Worm (Caenorhabditis elegans) whole organism, young adult: Measurements from ENCODE around the gene C02F5.5.
A peak's percentile ranks its signal among the peaks of the same experiment; 100 is the strongest.

Source experiments
- B0035.1 ChIP-seq: sonication (generic microtip); optimal IDR thresholded peaks from 2 replicates; lab custom pipeline; 2016; ENCODE audit warnings: missing genetic modification characterization, mild to moderate bottlenecking, missing compliant biosample characterization, missing genotype, missing genetic modification reagents
- C17E4.6 ChIP-seq: fragments of 200-800 bp; sonication (Bioruptor generic); IDR thresholded peaks from 2 replicates; pipeline ENCODE4 v1.3.6; 2022; ENCODE audit warnings: missing genetic modification reagents, missing genetic modification characterization, missing compliant biosample characterization
- F10E7.11 ChIP-seq: sonication (generic microtip); optimal IDR thresholded peaks from 2 replicates; lab custom pipeline; 2017; ENCODE audit warnings: mild to moderate bottlenecking, missing genetic modification characterization, moderate library complexity, missing compliant biosample characterization
- F23B12.7 ChIP-seq: sonication (generic microtip); optimal IDR thresholded peaks from 2 replicates; lab custom pipeline; 2017; ENCODE audit warnings: missing genetic modification characterization, mild to moderate bottlenecking, missing compliant biosample characterization, antibody characterized with exemption, moderate library complexity; ENCODE audit not compliant: insufficient read depth
- F39B2.1 ChIP-seq: fragments of 200-800 bp; sonication (Bioruptor generic); IDR thresholded peaks from 2 replicates; pipeline ENCODE4 v1.3.6; 2022; ENCODE audit warnings: missing genetic modification reagents, missing genetic modification characterization, missing compliant biosample characterization
- F49E8.2 ChIP-seq: sonication (generic microtip); optimal IDR thresholded peaks from 3 replicates; lab custom pipeline; 2017; ENCODE audit warnings: missing genetic modification characterization, mild to moderate bottlenecking, missing compliant biosample characterization, antibody characterized with exemption, moderate library complexity; ENCODE audit not compliant: insufficient read depth
- T07F8.4 ChIP-seq: sonication (generic microtip); optimal IDR thresholded peaks from 2 replicates; lab custom pipeline; 2016; ENCODE audit warnings: mild to moderate bottlenecking, missing genetic modification characterization, moderate library complexity, missing compliant biosample characterization
- Y79H2A.3 ChIP-seq: fragments of 200-800 bp; sonication (Bioruptor generic); conservative IDR thresholded peaks from 2 replicates; pipeline ENCODE4 v1.3.6; 2022; ENCODE audit warnings: missing genetic modification reagents, missing genetic modification characterization, missing compliant biosample characterization
- ZK185.1 ChIP-seq: sonication (generic microtip); optimal IDR thresholded peaks from 2 replicates; lab custom pipeline; 2016; ENCODE audit warnings: mild to moderate bottlenecking, missing genetic modification characterization, missing compliant biosample characterization; ENCODE audit not compliant: poor library complexity, severe bottlenecking
- ama-1 ChIP-seq, 3 experiments: fragments of 150-350 bp in 1 of 3; sonication (generic microtip) in 2 of 3; optimal IDR thresholded peaks; 2 replicates each; lab custom pipeline; 2014 to 2018; ENCODE audit warnings: missing biosample characterization in 2 of 3, missing genetic modification characterization in 2 of 3, missing genetic modification reagents in 2 of 3
- aptf-2 ChIP-seq: fragments of 200-800 bp; sonication (Bioruptor generic); conservative IDR thresholded peaks from 2 replicates; pipeline ENCODE4 v1.3.6; 2022; ENCODE audit warnings: missing genetic modification reagents, missing genetic modification characterization, missing compliant biosample characterization
- aptf-3 ChIP-seq: fragments of 200-800 bp; sonication (Bioruptor generic); IDR thresholded peaks from 2 replicates; pipeline ENCODE4 v1.3.6; 2022; ENCODE audit warnings: missing genetic modification characterization, missing compliant biosample characterization
- attf-5 ChIP-seq: fragments of 200-800 bp; sonication (Bioruptor generic); optimal IDR thresholded peaks from 2 replicates; lab custom pipeline; 2018; ENCODE audit warnings: mild to moderate bottlenecking, missing genetic modification characterization, missing compliant biosample characterization
- attf-6 ChIP-seq: fragments of 200-800 bp; sonication (Bioruptor generic); IDR thresholded peaks from 2 replicates; pipeline ENCODE4 v1.3.6; 2022; ENCODE audit warnings: missing genetic modification reagents, missing genetic modification characterization, missing compliant biosample characterization
- cebp-1 ChIP-seq, 2 experiments: fragments of 200-800 bp in 1 of 2; sonication (Bioruptor generic) in 1 of 2; sonication (generic microtip) in 1 of 2; IDR thresholded peaks in 1 of 2; optimal IDR thresholded peaks in 1 of 2; 2 replicates each; pipeline versions ENCODE4 v1.3.6 to Lab custom; 2017 to 2022; ENCODE audit warnings: missing compliant biosample characterization in 2 of 2, missing genetic modification characterization in 2 of 2, mild to moderate bottlenecking in 1 of 2, missing genetic modification reagents in 1 of 2, moderate library complexity in 1 of 2
- ceh-40 ChIP-seq: fragments of 200-800 bp; sonication (Bioruptor generic); IDR thresholded peaks from 2 replicates; pipeline ENCODE4 v1.3.6; 2022; ENCODE audit warnings: missing genetic modification characterization, missing compliant biosample characterization
- chd-7 ChIP-seq: sonication (generic microtip); optimal IDR thresholded peaks from 2 replicates; lab custom pipeline; 2016; ENCODE audit warnings: mild to moderate bottlenecking, missing genetic modification characterization, moderate library complexity, missing compliant biosample characterization
- die-1 ChIP-seq: sonication (generic microtip); optimal IDR thresholded peaks from 2 replicates; lab custom pipeline; 2016; ENCODE audit warnings: missing genotype, mild to moderate bottlenecking, missing genetic modification characterization, missing compliant biosample characterization
- egl-44 ChIP-seq: fragments of 200-800 bp; sonication (Bioruptor generic); IDR thresholded peaks from 2 replicates; pipeline ENCODE4 v1.3.6; 2022; ENCODE audit warnings: missing genetic modification reagents, missing genetic modification characterization, missing compliant biosample characterization
- hlh-12 ChIP-seq: sonication (generic microtip); optimal IDR thresholded peaks from 2 replicates; lab custom pipeline; 2016; ENCODE audit warnings: missing genetic modification characterization, missing compliant biosample characterization
- hmg-1.2 ChIP-seq: fragments of 200-800 bp; sonication (Bioruptor generic); IDR thresholded peaks from 2 replicates; pipeline ENCODE4 v1.3.6; 2022; ENCODE audit warnings: missing genetic modification reagents, missing genetic modification characterization, missing compliant biosample characterization
- hsf-1 ChIP-seq: fragments of 200-800 bp; sonication (Bioruptor generic); IDR thresholded peaks from 2 replicates; pipeline ENCODE4 v1.3.6; 2022; ENCODE audit warnings: missing genetic modification reagents, missing genetic modification characterization, missing compliant biosample characterization
- let-607 ChIP-seq, 2 experiments: fragments of 200-800 bp in 1 of 2; sonication (Bioruptor generic) in 1 of 2; sonication (generic microtip) in 1 of 2; optimal IDR thresholded peaks; 2 replicates each; lab custom pipeline; 2016 to 2018; ENCODE audit warnings: mild to moderate bottlenecking in 2 of 2, missing compliant biosample characterization in 2 of 2, missing genetic modification characterization in 2 of 2, moderate library complexity in 2 of 2, missing genotype in 1 of 2
- lin-40 ChIP-seq: sonication (generic microtip); optimal IDR thresholded peaks from 2 replicates; lab custom pipeline; 2016; ENCODE audit warnings: missing genetic modification characterization, mild to moderate bottlenecking, missing compliant biosample characterization, missing genotype, missing genetic modification reagents
- lin-54 ChIP-seq: fragments of 200-800 bp; sonication (Bioruptor generic); optimal IDR thresholded peaks from 2 replicates; lab custom pipeline; 2018; ENCODE audit warnings: mild to moderate bottlenecking, missing genetic modification characterization, missing compliant biosample characterization
- madf-10 ChIP-seq: sonication (generic microtip); optimal IDR thresholded peaks from 2 replicates; lab custom pipeline; 2016; ENCODE audit warnings: mild to moderate bottlenecking, missing genetic modification characterization, missing compliant biosample characterization
- nhr-90 ChIP-seq: sonication (generic microtip); optimal IDR thresholded peaks from 2 replicates; lab custom pipeline; 2016; ENCODE audit warnings: missing genotype, mild to moderate bottlenecking, missing genetic modification characterization, missing compliant biosample characterization
- rec-8 ChIP-seq, 2 experiments: sonication (generic microtip); optimal IDR thresholded peaks; 2 replicates each; lab custom pipeline; 2016; ENCODE audit warnings: mild to moderate bottlenecking in 2 of 2, missing genetic modification characterization in 2 of 2, missing genetic modification reagents in 2 of 2, missing genotype in 2 of 2, missing biosample characterization in 1 of 2, missing compliant biosample characterization in 1 of 2, moderate library complexity in 1 of 2
- rpc-1 ChIP-seq, 2 experiments: fragments of 150-350 bp in 1 of 2; sonication (generic microtip) in 1 of 2; optimal IDR thresholded peaks; 2 replicates each; lab custom pipeline; 2014 to 2018; ENCODE audit warnings: missing biosample characterization in 1 of 2, missing genetic modification characterization in 1 of 2, missing genetic modification reagents in 1 of 2, missing genotype in 1 of 2
- snpc-1.1 ChIP-seq: sonication (generic microtip); optimal IDR thresholded peaks from 2 replicates; lab custom pipeline; 2017; ENCODE audit warnings: missing genetic modification characterization, mild to moderate bottlenecking, missing compliant biosample characterization, antibody characterized with exemption, moderate library complexity, missing genotype, missing genetic modification reagents; ENCODE audit not compliant: insufficient read depth
- snpc-3.4 ChIP-seq: sonication (generic microtip); optimal IDR thresholded peaks from 2 replicates; lab custom pipeline; 2017; ENCODE audit warnings: missing genetic modification characterization, mild to moderate bottlenecking, missing compliant biosample characterization, antibody characterized with exemption, moderate library complexity, missing genotype, missing genetic modification reagents
- sptf-2 ChIP-seq: fragments of 200-800 bp; sonication (Bioruptor generic); optimal IDR thresholded peaks from 2 replicates; lab custom pipeline; 2018; ENCODE audit warnings: mild to moderate bottlenecking, missing genetic modification characterization, missing compliant biosample characterization
- zim-3 ChIP-seq: sonication (generic microtip); optimal IDR thresholded peaks from 2 replicates; lab custom pipeline; 2017; ENCODE audit warnings: mild to moderate bottlenecking, missing genetic modification characterization, moderate library complexity, missing compliant biosample characterization
- ztf-22 ChIP-seq: fragments of 200-800 bp; sonication (Bioruptor generic); optimal IDR thresholded peaks from 2 replicates; lab custom pipeline; 2018; ENCODE audit warnings: mild to moderate bottlenecking, missing genetic modification characterization, moderate library complexity, missing compliant biosample characterization
- ztf-26 ChIP-seq: sonication (generic microtip); optimal IDR thresholded peaks from 2 replicates; lab custom pipeline; 2017; ENCODE audit warnings: missing genetic modification characterization, missing compliant biosample characterization

Gene C02F5.5

DNA sequence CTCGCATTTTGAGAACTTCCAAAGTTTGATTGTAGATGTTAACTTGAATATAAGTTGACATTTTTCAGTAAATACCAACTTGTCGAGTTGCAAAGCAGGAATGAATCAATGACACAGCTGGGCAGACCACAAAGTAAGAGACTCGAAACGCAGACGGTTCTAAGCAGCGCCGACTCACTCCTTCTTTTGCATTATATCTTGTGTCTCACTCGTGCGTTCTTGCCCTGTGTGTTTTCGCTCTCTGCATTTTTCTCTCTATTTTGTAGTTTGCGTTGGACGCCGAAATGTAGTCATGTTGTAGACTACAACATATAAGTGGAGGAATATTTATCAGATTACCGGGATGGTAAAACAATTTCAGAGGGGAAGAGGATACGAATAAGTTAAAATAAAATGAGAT is 6.8 kb downstream of the C02F5.5 start, which contains the start of gene C02F5.12 (continued):
- TF ChIP-seq lin-54 (GFP tag; lab: Kevin White, UChicago): peak; percentile 61
- peak; percentile 16 for TF ChIP-seq attf-5 (GFP tag; lab: Kevin White, UChicago)
- no peak for TF ChIP-seq snpc-1.1
- peak; percentile 33 for TF ChIP-seq snpc-3.4 (tag; lab: Kevin White, UChicago)
- no peak for TF ChIP-seq F49E8.2 (tag; lab: Kevin White, UChicago)

ce11 chrIII:8244052-8244451 is 8.1 kb downstream of the C02F5.5 start, which contains the start of the genes pbs-6 and cids-1:
Gene pbs-6 (minus strand): TSS chrIII:8244092.
Gene cids-1 (plus strand): TSS chrIII:8244445.
- TF ChIP-seq T07F8.4: no peak
- no peak for TF ChIP-seq die-1 (tag; lab: Kevin White, UChicago)
- TF ChIP-seq madf-10 (tag; lab: Kevin White, UChicago): no peak
- no peak for TF ChIP-seq egl-44
- TF ChIP-seq hmg-1.2 (GFP tag; lab: Robert Waterston, UW): peak; percentile 13; the same call in 1 of the 2 replicates
- TF ChIP-seq ztf-26: no peak
- no peak for TF ChIP-seq C17E4.6 (GFP tag; lab: Robert Waterston, UW)

- TF ChIP-seq zim-3 (tag; lab: Kevin White, UChicago) (no peak), F10E7.11 (no peak), rpc-1 (optimal IDR thresholded peaks at IDR 0.05; lab: Kevin White, UChicago) (no peak), rpc-1 (tag; optimal IDR thresholded peaks at IDR 0.05; lab: Kevin White, UChicago) (no peak), lin-40 (tag; lab: Kevin White, UChicago) (no peak), nhr-90 (tag; lab: Kevin White, UChicago) (no peak), hsf-1 (no peak), F39B2.1 (no peak), chd-7 (tag; lab: Kevin White, UChicago) (no peak), aptf-2 (no peak)
Observed at ce11 chrIII:8245591-8245990, 9.6 kb downstream of the C02F5.5 start, which contains the start of gene C02F5.3. Gene C02F5.3 (plus strand): TSS chrIII:8245891.

DNA sequence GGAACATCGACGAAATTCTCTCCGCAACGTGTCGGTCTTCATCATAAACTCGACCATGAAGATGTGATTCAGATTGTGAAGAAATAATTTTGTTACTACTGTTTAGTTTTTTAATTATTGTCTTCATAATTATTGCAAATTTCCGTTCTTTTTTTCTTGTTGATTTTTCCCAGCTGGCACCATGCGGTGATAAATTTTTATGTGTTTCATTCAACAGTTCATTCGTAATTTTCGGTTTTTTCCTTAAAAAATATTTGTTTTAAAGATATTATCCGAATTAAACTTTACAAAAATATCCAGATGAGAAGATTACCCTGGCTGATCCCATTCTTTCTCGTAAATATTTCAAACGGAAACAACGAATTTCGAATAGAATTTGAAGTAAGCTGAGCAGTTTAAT is 11.1 kb downstream of the C02F5.5 start, which contains the start of gene C02F5.13:
C02F5.13 (plus strand) TSS at position 301 of the 400 bp plus-strand sequence.
- no peak for TF ChIP-seq ztf-22 (GFP tag; lab: Kevin White, UChicago)
- TF ChIP-seq ZK185.1 (tag; lab: Kevin White, UChicago): no peak

- TF ChIP-seq ceh-40 (GFP tag; lab: Robert Waterston, UW) (no peak), rec-8 (tag; optimal IDR thresholded peaks at IDR 0.05; lab: Kevin White, UChicago) (no peak), let-607 (tag; optimal IDR thresholded peaks at IDR 0.05; lab: Kevin White, UChicago) (no peak), Y79H2A.3 (GFP tag; lab: Robert Waterston, UW) (no peak), sptf-2 (no peak), rpc-1 (optimal IDR thresholded peaks at IDR 0.05; lab: Kevin White, UChicago) (no peak), rpc-1 (tag; optimal IDR thresholded peaks at IDR 0.05; lab: Kevin White, UChicago) (no peak), lin-40 (tag; lab: Kevin White, UChicago) (no peak), egl-44 (no peak), cebp-1 (GFP tag; IDR thresholded peaks at IDR 0.05; lab: Robert Waterston, UW) (no peak), cebp-1 (tag; optimal IDR thresholded peaks at IDR 0.05; lab: Kevin White, UChicago) (no peak), F23B12.7 (no peak), hmg-1.2 (GFP tag; lab: Robert Waterston, UW) (no peak), die-1 (tag; lab: Kevin White, UChicago) (no peak), aptf-3 (no peak), B0035.1 (tag; lab: Kevin White, UChicago) (no peak), madf-10 (tag; lab: Kevin White, UChicago) (no peak), hlh-12 (no peak), attf-6 (no peak), ama-1 (optimal IDR thresholded peaks at IDR 0.05; lab: Kevin White, UChicago) (no peak), ama-1 (GFP tag; optimal IDR thresholded peaks at IDR 0.05; lab: Kevin White, UChicago) (no peak)
- TF ChIP-seq, all 124 proteins: peak for 0
Observed at ce11 chrIII:8249381-8249780, 13.4 kb downstream of the C02F5.5 start, which contains the start of the genes C02F5.10 and C02F5.2. Gene C02F5.10 (minus strand): TSS chrIII:8249481. Gene C02F5.2 (plus strand): TSS chrIII:8249619.
